Worm (Caenorhabditis elegans): ENCODE measurements around the gene tab-1.
"Not testable (repeated sequence)": the region's sequence is repeated elsewhere in the genome, so short reads cannot be mapped to it uniquely, and the experiment has no call there.

Gene tab-1

DNA sequence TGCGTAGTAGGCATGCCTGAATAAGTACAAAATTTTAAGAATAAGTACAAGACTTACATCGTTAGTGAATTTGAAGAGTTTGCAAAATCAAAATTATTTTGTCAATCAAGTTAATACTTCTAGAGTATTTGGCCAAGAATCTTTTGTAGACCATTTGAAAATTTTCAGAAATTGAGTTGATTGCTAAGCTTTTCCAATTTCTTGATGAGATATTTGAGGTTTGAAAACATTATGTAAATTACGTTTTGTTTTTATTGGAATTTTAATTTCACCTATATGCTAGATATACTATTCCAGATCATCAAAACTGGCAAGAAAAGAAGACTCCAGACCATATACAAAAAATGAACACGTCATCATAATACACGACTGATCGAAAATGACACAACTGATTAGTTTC lies at the start of gene tab-1:
TSS of gene tab-1 (plus strand) at position 301 of the 400 bp plus-strand sequence.
- TF ChIP-seq med-1 (GFP tag; optimal IDR thresholded peaks at IDR 0.05; ENCODE audit: insufficient read depth) (no peak), flt-1 (GFP tag; IDR thresholded peaks at IDR 0.05) (no peak), T22C8.4 (GFP tag; IDR thresholded peaks at IDR 0.05) (no peak), tab-1 (GFP tag; IDR thresholded peaks at IDR 0.05) (no peak), ztf-29 (GFP tag; IDR thresholded peaks at IDR 0.05) (no peak), ztf-23 (GFP tag; IDR thresholded peaks at IDR 0.05) (no peak), ref-1 (GFP tag; conservative IDR thresholded peaks at IDR 0.05) (no peak), klf-2 (GFP tag; conservative IDR thresholded peaks at IDR 0.05) (no peak), cog-1 (tag; optimal IDR thresholded peaks at IDR 0.05) (no peak)

DNA sequence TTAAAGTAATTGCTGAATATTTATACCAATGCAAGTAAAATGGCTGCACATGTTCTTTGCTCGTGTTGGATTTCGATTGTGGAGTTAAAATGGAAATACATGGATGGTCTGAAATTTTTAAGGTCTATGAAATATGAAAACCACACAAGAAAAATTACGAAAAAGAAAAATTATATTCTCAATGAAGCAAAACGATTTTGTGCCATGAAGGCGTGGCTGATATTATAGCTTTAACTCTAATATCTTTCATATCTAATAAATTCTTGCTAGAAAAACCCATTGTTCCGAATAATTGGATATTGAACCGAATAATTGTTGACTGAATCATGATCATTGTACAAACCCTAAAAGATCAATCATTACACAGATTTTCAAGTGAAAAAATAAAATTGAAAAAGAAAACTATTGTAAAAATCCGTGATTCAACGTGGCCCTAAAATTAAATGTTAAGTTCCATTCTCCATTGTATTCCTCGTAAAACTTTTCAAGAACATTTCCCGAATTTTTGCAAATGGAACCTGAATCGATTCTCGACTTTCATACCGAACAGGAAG lies 48.4 kb upstream of the tab-1 start, which contains the start of the genes srx-95 and fis-1:
TSS of gene srx-95 (minus strand) at position 101 of the 554 bp plus-strand sequence.
TSS of gene fis-1 (plus strand) at position 504 of the 554 bp plus-strand sequence.
- TF ChIP-seq tab-1 (GFP tag; IDR thresholded peaks at IDR 0.05) (no peak), T22C8.4 (GFP tag; IDR thresholded peaks at IDR 0.05) (no peak), ref-1 (GFP tag; conservative IDR thresholded peaks at IDR 0.05) (no peak), flt-1 (GFP tag; IDR thresholded peaks at IDR 0.05) (no peak), klf-2 (GFP tag; conservative IDR thresholded peaks at IDR 0.05) (no peak), med-1 (GFP tag; optimal IDR thresholded peaks at IDR 0.05; ENCODE audit: insufficient read depth) (no peak), ztf-29 (GFP tag; IDR thresholded peaks at IDR 0.05) (no peak), cog-1 (tag; optimal IDR thresholded peaks at IDR 0.05) (no peak), ztf-23 (GFP tag; IDR thresholded peaks at IDR 0.05) (no peak)

DNA sequence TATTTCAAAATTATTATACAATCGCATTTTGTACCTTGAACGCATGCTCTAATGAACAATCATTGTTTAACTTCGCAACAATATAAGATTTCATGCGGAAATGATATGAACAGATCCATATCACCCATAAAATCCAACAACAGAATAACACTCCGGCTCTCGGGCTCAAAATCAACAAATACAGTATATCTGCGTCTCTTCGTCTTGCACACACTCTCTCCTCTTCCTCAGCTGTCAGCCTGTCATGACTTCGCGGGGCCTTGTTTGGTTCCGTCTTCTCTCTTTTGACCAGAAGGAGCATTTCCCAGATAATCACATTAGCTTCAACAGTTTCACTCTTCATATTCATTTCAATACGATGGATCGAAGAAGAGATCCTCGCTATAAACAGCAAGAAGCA lies 46.9 kb upstream of the tab-1 start, which contains the start of gene F41G3.3:
TSS of gene F41G3.3 (plus strand) at position 301 of the 400 bp plus-strand sequence.
- no peak for TF ChIP-seq med-1 (GFP tag; optimal IDR thresholded peaks at IDR 0.05; ENCODE audit: insufficient read depth)

DNA sequence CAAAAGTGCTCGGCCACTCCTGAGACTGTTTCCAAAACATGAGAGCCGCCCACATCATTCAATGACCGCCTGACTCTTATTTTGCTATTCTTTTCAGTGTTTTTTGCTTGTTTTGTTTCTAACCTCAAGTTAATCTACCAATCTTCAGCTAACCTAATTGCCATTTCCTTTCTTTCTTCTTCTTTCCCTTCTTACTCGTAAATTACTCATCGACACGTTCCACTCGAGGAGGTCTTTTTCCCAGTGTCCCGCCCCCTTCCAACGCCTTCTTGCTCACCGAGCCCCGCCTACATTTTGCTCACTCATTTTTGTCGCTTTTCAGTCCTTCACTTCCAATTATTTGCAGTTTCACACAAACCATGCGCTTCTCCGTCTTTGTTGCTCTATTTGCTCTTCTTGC lies 38.4 kb upstream of the tab-1 start, which contains the start of gene nlp-50:
TSS of gene nlp-50 (plus strand) at position 301 of the 400 bp plus-strand sequence.
- TF ChIP-seq ztf-29 (GFP tag; IDR thresholded peaks at IDR 0.05) (no peak), ref-1 (GFP tag; conservative IDR thresholded peaks at IDR 0.05) (no peak), ztf-23 (GFP tag; IDR thresholded peaks at IDR 0.05) (no peak), cog-1 (tag; optimal IDR thresholded peaks at IDR 0.05) (no peak), klf-2 (GFP tag; conservative IDR thresholded peaks at IDR 0.05) (no peak), flt-1 (GFP tag; IDR thresholded peaks at IDR 0.05) (no peak), tab-1 (GFP tag; IDR thresholded peaks at IDR 0.05) (no peak), med-1 (GFP tag; optimal IDR thresholded peaks at IDR 0.05; ENCODE audit: insufficient read depth) (no peak), T22C8.4 (GFP tag; IDR thresholded peaks at IDR 0.05) (no peak)

DNA sequence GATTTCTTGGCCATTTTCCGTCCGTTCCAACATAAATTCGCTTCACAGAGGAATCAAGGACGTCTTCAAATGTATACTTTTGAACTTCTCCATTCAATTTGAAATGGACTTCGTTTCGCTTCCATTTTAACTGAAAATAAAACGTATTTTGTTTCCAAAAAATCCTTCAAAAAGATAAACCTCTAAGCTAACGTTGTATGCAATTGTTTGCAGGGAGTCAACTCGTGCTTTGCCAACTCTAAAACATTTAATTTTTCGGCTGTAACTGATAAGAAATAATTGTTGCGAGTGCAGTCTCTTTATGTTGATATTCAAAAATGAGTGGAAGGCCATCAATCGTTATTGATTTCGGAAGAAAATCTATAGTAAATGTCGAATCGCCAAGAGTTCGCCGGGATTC lies 35.1 kb upstream of the tab-1 start, which contains the start of gene F41G3.18:
TSS of gene F41G3.18 (plus strand) at position 301 of the 400 bp plus-strand sequence.
- no peak for TF ChIP-seq flt-1 (GFP tag; IDR thresholded peaks at IDR 0.05)
- no peak for TF ChIP-seq ztf-23 (GFP tag; IDR thresholded peaks at IDR 0.05)

DNA sequence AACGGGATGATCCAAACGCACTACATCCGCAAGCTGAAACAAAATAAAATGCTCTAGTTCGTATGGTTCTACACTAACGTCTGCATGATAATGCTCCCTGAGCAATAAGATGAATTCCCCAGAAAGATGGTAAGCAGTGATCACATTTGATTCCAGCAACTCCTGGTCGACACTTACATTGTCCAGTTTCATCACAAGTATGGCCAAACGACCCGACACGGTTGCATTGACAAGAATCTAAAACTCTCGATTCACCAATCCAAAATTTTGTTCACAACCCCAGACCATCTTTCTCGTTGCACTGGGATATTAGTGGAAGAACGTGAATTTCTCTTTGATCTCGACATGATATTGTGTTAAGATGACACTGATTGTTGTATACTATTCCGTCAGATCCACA lies 33.1 kb upstream of the tab-1 start:
- TF ChIP-seq ref-1 (GFP tag; conservative IDR thresholded peaks at IDR 0.05) (no peak), ztf-23 (GFP tag; IDR thresholded peaks at IDR 0.05) (no peak), ztf-29 (GFP tag; IDR thresholded peaks at IDR 0.05) (no peak), flt-1 (GFP tag; IDR thresholded peaks at IDR 0.05) (no peak), cog-1 (tag; optimal IDR thresholded peaks at IDR 0.05) (no peak), med-1 (GFP tag; optimal IDR thresholded peaks at IDR 0.05; ENCODE audit: insufficient read depth) (no peak), T22C8.4 (GFP tag; IDR thresholded peaks at IDR 0.05) (no peak), tab-1 (GFP tag; IDR thresholded peaks at IDR 0.05) (no peak), klf-2 (GFP tag; conservative IDR thresholded peaks at IDR 0.05) (no peak)

DNA sequence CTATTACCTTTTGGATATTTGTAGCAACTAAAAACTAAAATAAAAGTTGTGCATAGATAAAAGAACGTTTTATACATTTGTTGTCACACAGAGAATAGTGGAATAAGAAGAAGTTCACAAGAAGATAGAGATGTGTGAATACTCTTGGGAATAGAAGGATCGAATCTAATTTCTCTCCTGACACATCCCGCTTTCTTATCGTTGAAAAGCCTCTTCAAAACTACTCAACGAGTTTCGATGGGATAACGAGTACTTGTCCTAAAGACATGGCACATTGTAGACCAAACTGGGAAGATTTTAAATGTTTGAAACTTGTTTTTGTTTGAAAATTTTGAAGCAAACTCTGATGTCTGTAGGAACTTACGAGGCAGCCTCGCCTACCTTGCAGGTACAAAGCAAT lies 30.6 kb upstream of the tab-1 start:
- TF ChIP-seq klf-2 (GFP tag; conservative IDR thresholded peaks at IDR 0.05) (no peak), med-1 (GFP tag; optimal IDR thresholded peaks at IDR 0.05; ENCODE audit: insufficient read depth) (no peak), ztf-23 (GFP tag; IDR thresholded peaks at IDR 0.05) (no peak), T22C8.4 (GFP tag; IDR thresholded peaks at IDR 0.05) (no peak), ref-1 (GFP tag; conservative IDR thresholded peaks at IDR 0.05) (no peak), tab-1 (GFP tag; IDR thresholded peaks at IDR 0.05) (no peak), ztf-29 (GFP tag; IDR thresholded peaks at IDR 0.05) (no peak), flt-1 (GFP tag; IDR thresholded peaks at IDR 0.05) (no peak), cog-1 (tag; optimal IDR thresholded peaks at IDR 0.05) (no peak)

DNA sequence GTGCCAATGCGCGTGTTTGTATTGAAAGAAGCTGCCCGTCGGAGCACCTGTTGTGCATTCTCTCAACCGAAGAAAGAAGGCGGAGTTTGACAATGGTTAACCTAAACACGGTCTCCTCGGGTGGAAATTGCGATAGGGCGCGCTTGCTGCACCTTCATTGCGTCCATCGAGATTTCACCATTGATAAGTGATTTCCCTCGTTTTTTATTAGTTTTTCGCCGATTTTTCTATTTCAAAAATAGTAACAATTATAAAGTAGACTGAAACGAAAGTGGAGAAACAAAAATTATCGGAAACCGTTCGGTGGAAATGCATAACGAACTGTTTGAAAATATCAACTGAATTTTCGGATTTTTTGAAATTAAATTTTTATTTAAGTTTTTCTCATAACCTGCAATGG lies 28.0 kb upstream of the tab-1 start, which contains the start of gene agr-1:
TSS of gene agr-1 (minus strand) at position 101 of the 400 bp plus-strand sequence.
- not testable (repeated sequence) for TF ChIP-seq tab-1 (GFP tag; IDR thresholded peaks at IDR 0.05); klf-2 (GFP tag; conservative IDR thresholded peaks at IDR 0.05); flt-1 (GFP tag; IDR thresholded peaks at IDR 0.05)

DNA sequence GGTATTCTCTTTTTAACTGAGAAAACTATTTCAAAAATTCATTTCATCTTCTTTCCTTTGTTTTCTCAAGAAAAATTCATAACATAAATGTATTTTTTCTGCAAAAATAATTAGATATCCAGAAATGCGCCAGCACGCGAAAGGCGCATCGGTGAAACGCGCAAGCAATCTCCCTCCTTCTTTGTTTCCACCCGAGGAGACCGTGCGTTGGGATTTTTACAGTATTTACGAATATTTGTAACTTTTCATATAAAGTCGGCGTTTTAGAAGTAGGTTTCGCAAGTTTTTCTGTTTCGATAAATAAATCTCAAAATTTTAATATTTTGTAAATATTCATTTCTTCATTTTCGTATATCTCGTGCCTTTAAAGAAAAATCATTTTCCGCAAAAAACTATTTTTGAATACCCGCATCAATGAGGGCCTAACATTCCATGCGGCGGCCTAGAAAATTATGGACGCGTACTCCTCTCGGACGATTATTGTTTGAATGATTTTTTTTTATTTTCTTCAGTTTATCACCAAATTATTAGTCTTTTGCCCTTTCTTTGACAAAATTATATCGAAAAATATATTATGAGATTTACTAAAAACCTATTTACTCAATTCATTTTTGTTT lies 26.6 kb upstream of the tab-1 start, which contains the start of gene ssup-72:
TSS of gene ssup-72 (plus strand) at position 181 of the 617 bp plus-strand sequence.
- peak; percentile 67 for TF ChIP-seq ztf-23 (GFP tag; IDR thresholded peaks at IDR 0.05)
- no peak for TF ChIP-seq ztf-29 (GFP tag; IDR thresholded peaks at IDR 0.05)
- no peak for TF ChIP-seq klf-2 (GFP tag; conservative IDR thresholded peaks at IDR 0.05)
- TF ChIP-seq cog-1 (tag; optimal IDR thresholded peaks at IDR 0.05), result no peak
- peak; percentile 6 for TF ChIP-seq med-1 (GFP tag; optimal IDR thresholded peaks at IDR 0.05; ENCODE audit: insufficient read depth)

DNA sequence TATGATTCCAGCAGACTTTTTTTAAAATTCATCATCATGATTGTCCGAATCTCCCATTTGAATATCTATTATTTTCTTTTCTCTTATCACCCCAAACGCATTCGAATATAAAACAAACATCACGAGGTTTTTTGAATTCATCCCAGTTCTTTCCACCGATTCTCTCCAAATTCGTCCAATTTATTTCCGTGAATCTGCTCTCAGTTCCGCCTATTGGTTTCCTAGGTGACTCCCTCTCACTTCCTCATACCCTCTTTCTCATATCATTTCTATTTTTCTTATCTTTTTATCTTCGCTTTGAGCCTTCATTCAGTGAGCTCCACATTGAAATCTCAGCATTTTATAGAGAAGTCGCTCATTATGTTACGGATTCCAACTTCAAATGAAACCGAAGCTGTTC lies 24.0 kb upstream of the tab-1 start, which contains the start of gene T13C2.7:
TSS of gene T13C2.7 (plus strand) at position 301 of the 400 bp plus-strand sequence.
- no peak for TF ChIP-seq tab-1 (GFP tag; IDR thresholded peaks at IDR 0.05)
- no peak for TF ChIP-seq T22C8.4 (GFP tag; IDR thresholded peaks at IDR 0.05)
- TF ChIP-seq cog-1 (tag; optimal IDR thresholded peaks at IDR 0.05), result no peak
- no peak for TF ChIP-seq ref-1 (GFP tag; conservative IDR thresholded peaks at IDR 0.05)
- no peak for TF ChIP-seq ztf-29 (GFP tag; IDR thresholded peaks at IDR 0.05)
- no peak for TF ChIP-seq klf-2 (GFP tag; conservative IDR thresholded peaks at IDR 0.05)
- no peak for TF ChIP-seq flt-1 (GFP tag; IDR thresholded peaks at IDR 0.05)
- TF ChIP-seq ztf-23 (GFP tag; IDR thresholded peaks at IDR 0.05), result no peak
- no peak for TF ChIP-seq med-1 (GFP tag; optimal IDR thresholded peaks at IDR 0.05; ENCODE audit: insufficient read depth)

All from whole organism, midembryonic.